Worm (Caenorhabditis elegans) whole organism, L2 larva: ENCODE measurements around the gene vab-3.

Source experiments
- R02D3.7 ChIP-seq: fragments of 150-350 bp; optimal IDR thresholded peaks from 2 replicates; lab custom pipeline; 2014; ENCODE audit warnings: missing biosample characterization, missing genetic modification characterization
- snpc-4 ChIP-seq: fragments of 150-350 bp; optimal IDR thresholded peaks from 2 replicates; lab custom pipeline; 2014; ENCODE audit warnings: missing biosample characterization, missing genetic modification characterization

DNA sequence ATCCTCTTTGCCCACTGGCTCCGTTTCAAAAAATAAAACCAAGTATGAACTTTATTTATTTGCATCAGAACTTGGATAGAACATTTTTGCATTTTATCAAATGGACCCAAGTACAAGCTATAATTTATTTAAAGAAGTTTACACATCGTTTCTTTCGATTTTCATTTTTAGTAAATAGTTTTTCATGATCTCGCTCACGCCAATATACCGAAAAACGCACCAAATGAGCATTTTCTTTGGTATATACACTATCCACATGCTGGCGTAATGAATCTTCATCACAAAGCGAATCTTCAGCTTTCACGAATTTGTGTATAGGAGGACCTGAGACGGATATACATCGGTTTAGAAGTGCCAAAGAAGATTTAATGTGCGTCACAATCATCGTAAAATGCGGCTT lies 23.1 kb upstream of the vab-3 start, which contains the start of gene C39B10.7:
- TF ChIP-seq R02D3.7 (tag; lab: Kevin White, UChicago) (no peak), snpc-4 (tag; lab: Kevin White, UChicago) (no peak)
